Worm (Caenorhabditis elegans): ENCODE results near the gene C49F8.1.

- TF ChIP-seq T07F8.4 (tag; optimal IDR thresholded peaks at IDR 0.05): no peak
- no peak for TF ChIP-seq ZK185.1 (tag; optimal IDR thresholded peaks at IDR 0.05; ENCODE audit: poor library complexity, severe bottlenecking)
- no peak for TF ChIP-seq snpc-4 (GFP tag; optimal IDR thresholded peaks at IDR 0.05)
- no peak for TF ChIP-seq snpc-4 (tag; optimal IDR thresholded peaks at IDR 0.05)
- no peak for TF ChIP-seq B0019.2 (GFP tag; conservative IDR thresholded peaks at IDR 0.05)
These were observed 14.3 kb upstream of the C49F8.1 start for ce11 chrX:13379072-13379471.

Measured in whole organism, young adult.